Worm (Caenorhabditis elegans): ENCODE results near the gene catp-3.

ce11 chrV:8027429-8028142 is 48.2 kb upstream of the catp-3 start:
- TF ChIP-seq nhr-28 (tag; optimal IDR thresholded peaks at IDR 0.05) (no peak), ceh-83 (GFP tag; optimal IDR thresholded peaks at IDR 0.05) (no peak), mab-5 (tag; optimal IDR thresholded peaks at IDR 0.05) (no peak), ztf-11 (tag; optimal IDR thresholded peaks at IDR 0.05) (no peak), lin-13 (tag; optimal IDR thresholded peaks at IDR 0.05) (no peak), mep-1 (tag; optimal IDR thresholded peaks at IDR 0.05) (no peak), ces-1 (GFP tag; optimal IDR thresholded peaks at IDR 0.05) (no peak), snpc-4 (tag; optimal IDR thresholded peaks at IDR 0.05) (no peak), unc-39 (tag; optimal IDR thresholded peaks at IDR 0.05) (no peak), pha-4 (tag; optimal IDR thresholded peaks at IDR 0.05) (no peak), elt-1 (tag; optimal IDR thresholded peaks at IDR 0.05; ENCODE audit: borderline replicate concordance, insufficient read depth) (no peak), nhr-237 (tag; optimal IDR thresholded peaks at IDR 0.05) (no peak)

Measured in whole organism, mixed stage, embryonic.